Worm (Caenorhabditis elegans) whole organism, late embryonic: ENCODE results near the gene cct-5.

Experiments used
- C08G9.2 ChIP-seq: sonication (generic microtip); optimal IDR thresholded peaks from 2 replicates; lab custom pipeline; 2016; ENCODE audit warnings: mild to moderate bottlenecking, missing genetic modification characterization, moderate library complexity, missing compliant biosample characterization
- C38D4.7 ChIP-seq: fragments of 200-800 bp; sonication (Bioruptor generic); optimal IDR thresholded peaks from 2 replicates; lab custom pipeline; 2018; ENCODE audit warnings: mild to moderate bottlenecking, missing genetic modification characterization, moderate library complexity, missing compliant biosample characterization
- F13H6.1 ChIP-seq: sonication (generic microtip); optimal IDR thresholded peaks from 2 replicates; lab custom pipeline; 2016; ENCODE audit warnings: missing genetic modification characterization, missing compliant biosample characterization
- K02D7.2 ChIP-seq: sonication (generic microtip); optimal IDR thresholded peaks from 2 replicates; lab custom pipeline; 2017; ENCODE audit warnings: mild to moderate bottlenecking, missing genetic modification characterization, missing compliant biosample characterization
- K09A11.1 ChIP-seq: sonication (generic microtip); optimal IDR thresholded peaks from 2 replicates; lab custom pipeline; 2017; ENCODE audit warnings: antibody characterized with exemption, mild to moderate bottlenecking, missing genetic modification characterization, missing compliant biosample characterization; ENCODE audit not compliant: insufficient read depth
- T23F11.4 ChIP-seq: fragments of 200-800 bp; sonication (Bioruptor generic); optimal IDR thresholded peaks from 2 replicates; lab custom pipeline; 2018; ENCODE audit warnings: mild to moderate bottlenecking, missing genetic modification characterization, missing compliant biosample characterization
- ceh-19 ChIP-seq: fragments of 200-800 bp; sonication (Bioruptor generic); optimal IDR thresholded peaks from 2 replicates; lab custom pipeline; 2018; ENCODE audit warnings: mild to moderate bottlenecking, missing genetic modification characterization, missing compliant biosample characterization
- ceh-22 ChIP-seq: sonication (generic microtip); optimal IDR thresholded peaks from 2 replicates; lab custom pipeline; 2017; ENCODE audit warnings: missing biosample characterization, missing genetic modification characterization
- ceh-34 ChIP-seq: sonication (generic microtip); optimal IDR thresholded peaks from 2 replicates; lab custom pipeline; 2016; ENCODE audit warnings: mild to moderate bottlenecking, missing genetic modification characterization, missing compliant biosample characterization
- ceh-45 ChIP-seq: fragments of 200-800 bp; sonication (Bioruptor generic); IDR thresholded peaks from 2 replicates; pipeline ENCODE4 v1.3.6; 2022; ENCODE audit warnings: missing genetic modification reagents, missing genetic modification characterization, missing compliant biosample characterization
- ceh-6 ChIP-seq: fragments of 200-800 bp; sonication (Bioruptor generic); optimal IDR thresholded peaks from 2 replicates; lab custom pipeline; 2018; ENCODE audit warnings: mild to moderate bottlenecking, missing genetic modification characterization, missing compliant biosample characterization
- ceh-9 ChIP-seq: sonication (generic microtip); optimal IDR thresholded peaks from 2 replicates; lab custom pipeline; 2016; ENCODE audit warnings: mild to moderate bottlenecking, missing genetic modification characterization, inconsistent platforms, missing compliant biosample characterization
- che-1 ChIP-seq: sonication (generic microtip); optimal IDR thresholded peaks from 2 replicates; lab custom pipeline; 2016; ENCODE audit warnings: mild to moderate bottlenecking, missing genetic modification characterization, missing compliant biosample characterization
- dmd-4 ChIP-seq: sonication (generic microtip); optimal IDR thresholded peaks from 2 replicates; lab custom pipeline; 2016; ENCODE audit warnings: borderline replicate concordance, missing genetic modification characterization, missing compliant biosample characterization
- dve-1 ChIP-seq: sonication (generic microtip); optimal IDR thresholded peaks from 2 replicates; lab custom pipeline; 2017; ENCODE audit warnings: antibody characterized with exemption, mild to moderate bottlenecking, missing genetic modification characterization, missing compliant biosample characterization
- elt-4 ChIP-seq: sonication (generic microtip); optimal IDR thresholded peaks from 2 replicates; lab custom pipeline; 2016; ENCODE audit warnings: missing genetic modification characterization, missing compliant biosample characterization
- fax-1 ChIP-seq: sonication (generic microtip); optimal IDR thresholded peaks from 2 replicates; lab custom pipeline; 2016; ENCODE audit warnings: missing genotype, missing genetic modification characterization, missing compliant biosample characterization
- fkh-10 ChIP-seq: fragments of 150-350 bp; optimal IDR thresholded peaks from 2 replicates; lab custom pipeline; 2014; ENCODE audit warnings: missing biosample characterization, missing genetic modification reagents, missing genetic modification characterization
- hlh-13 ChIP-seq: fragments of 200-800 bp; sonication (Bioruptor generic); optimal IDR thresholded peaks from 2 replicates; lab custom pipeline; 2018; ENCODE audit warnings: mild to moderate bottlenecking, missing genetic modification characterization, missing compliant biosample characterization
- hlh-15 ChIP-seq: sonication (generic microtip); optimal IDR thresholded peaks from 2 replicates; lab custom pipeline; 2016; ENCODE audit warnings: missing genetic modification characterization, missing compliant biosample characterization
- hlh-6 ChIP-seq: sonication (generic microtip); optimal IDR thresholded peaks from 2 replicates; lab custom pipeline; 2016; ENCODE audit warnings: missing genotype, missing genetic modification characterization, missing compliant biosample characterization
- hlh-8 ChIP-seq: sonication (generic microtip); optimal IDR thresholded peaks from 2 replicates; lab custom pipeline; 2016; ENCODE audit warnings: missing genotype, missing genetic modification characterization, missing compliant biosample characterization
- lin-11 ChIP-seq: fragments of 200-800 bp; sonication (Bioruptor generic); optimal IDR thresholded peaks from 2 replicates; lab custom pipeline; 2018; ENCODE audit warnings: mild to moderate bottlenecking, missing genetic modification characterization, missing compliant biosample characterization
- madf-2 ChIP-seq: sonication (generic microtip); optimal IDR thresholded peaks from 2 replicates; lab custom pipeline; 2017; ENCODE audit warnings: missing genetic modification characterization, missing compliant biosample characterization
- nhr-11 ChIP-seq: fragments of 150-350 bp; optimal IDR thresholded peaks from 2 replicates; lab custom pipeline; 2014; ENCODE audit warnings: missing biosample characterization, missing genetic modification characterization
- npax-4 ChIP-seq: sonication (generic microtip); optimal IDR thresholded peaks from 2 replicates; lab custom pipeline; 2016; ENCODE audit warnings: missing genetic modification characterization, missing compliant biosample characterization
- odd-2 ChIP-seq: sonication (generic microtip); optimal IDR thresholded peaks from 2 replicates; lab custom pipeline; 2017; ENCODE audit warnings: antibody characterized with exemption, mild to moderate bottlenecking, missing genetic modification characterization, missing compliant biosample characterization
- pag-3 ChIP-seq: sonication (generic microtip); optimal IDR thresholded peaks from 2 replicates; lab custom pipeline; 2016; ENCODE audit warnings: missing compliant biosample characterization, missing genetic modification characterization, borderline replicate concordance
- pat-9 ChIP-seq: fragments of 200-800 bp; sonication (Bioruptor generic); optimal IDR thresholded peaks from 2 replicates; lab custom pipeline; 2018; ENCODE audit warnings: mild to moderate bottlenecking, missing genetic modification characterization, moderate library complexity, missing compliant biosample characterization
- pha-2 ChIP-seq: sonication (generic microtip); optimal IDR thresholded peaks from 2 replicates; lab custom pipeline; 2017; ENCODE audit warnings: mild to moderate bottlenecking, missing genetic modification characterization, missing compliant biosample characterization
- pha-4 ChIP-seq: fragments of 150-350 bp; optimal IDR thresholded peaks from 2 replicates; lab custom pipeline; 2018; ENCODE audit warnings: missing biosample characterization, missing genetic modification reagents, missing genetic modification characterization
- pros-1 ChIP-seq: fragments of 150-350 bp; optimal IDR thresholded peaks from 2 replicates; lab custom pipeline; 2014; ENCODE audit warnings: missing biosample characterization, missing genetic modification reagents, missing genetic modification characterization
- ref-2 ChIP-seq: sonication (generic microtip); optimal IDR thresholded peaks from 2 replicates; lab custom pipeline; 2016; ENCODE audit warnings: missing genetic modification characterization, missing compliant biosample characterization
- sdc-2 ChIP-seq: sonication (generic microtip); optimal IDR thresholded peaks from 2 replicates; lab custom pipeline; 2016; ENCODE audit warnings: missing genotype, missing genetic modification characterization, missing compliant biosample characterization
- sox-4 ChIP-seq: sonication (generic microtip); optimal IDR thresholded peaks from 2 replicates; lab custom pipeline; 2017; ENCODE audit warnings: mild to moderate bottlenecking, missing genetic modification characterization, inconsistent platforms, missing compliant biosample characterization
- syd-9 ChIP-seq: sonication (generic microtip); optimal IDR thresholded peaks from 2 replicates; lab custom pipeline; 2016; ENCODE audit warnings: mild to moderate bottlenecking, missing genetic modification characterization, moderate library complexity, missing compliant biosample characterization
- unc-3 ChIP-seq, 2 experiments: fragments of 200-800 bp in 1 of 2; sonication (Bioruptor generic) in 1 of 2; sonication (generic microtip) in 1 of 2; conservative IDR thresholded peaks in 1 of 2; optimal IDR thresholded peaks in 1 of 2; 2 replicates each; pipeline versions ENCODE4 v1.3.6 to Lab custom; 2016 to 2022; ENCODE audit warnings: missing compliant biosample characterization in 2 of 2, missing genetic modification characterization in 2 of 2, missing genetic modification reagents in 1 of 2
- unc-42 ChIP-seq: sonication (generic microtip); optimal IDR thresholded peaks from 2 replicates; lab custom pipeline; 2016; ENCODE audit warnings: missing genotype, missing genetic modification characterization, missing compliant biosample characterization
- unc-55 ChIP-seq: sonication (generic microtip); optimal IDR thresholded peaks from 2 replicates; lab custom pipeline; 2017; ENCODE audit warnings: missing biosample characterization, missing genetic modification reagents, missing genetic modification characterization
- unc-86 ChIP-seq: sonication (generic microtip); optimal IDR thresholded peaks from 2 replicates; lab custom pipeline; 2016; ENCODE audit warnings: missing genetic modification characterization, missing compliant biosample characterization
- zip-5 ChIP-seq: sonication (generic microtip); optimal IDR thresholded peaks from 2 replicates; lab custom pipeline; 2016; ENCODE audit warnings: missing genetic modification characterization, missing compliant biosample characterization

The cct-5 gene

ce11 chrIII:4475428-4475968 is 32.4 kb downstream of the cct-5 start, which contains the start of gene rps-1 (continued):
- TF ChIP-seq pat-9 (tag; lab: Kevin White, UChicago) (peak; percentile 59), lin-11 (tag; lab: Kevin White, UChicago) (no peak), T23F11.4 (GFP tag; lab: Kevin White, UChicago) (peak; percentile 52), unc-42 (tag; lab: Kevin White, UChicago) (peak; percentile 92), elt-4 (tag; lab: Kevin White, UChicago) (no peak), F13H6.1 (tag; lab: Kevin White, UChicago) (peak; percentile 72), npax-4 (no peak), ceh-6 (GFP tag; lab: Kevin White, UChicago) (no peak), sox-4 (tag; lab: Kevin White, UChicago) (peak; percentile 57), pha-2 (tag; lab: Kevin White, UChicago) (no peak), ceh-22 (tag; lab: Kevin White, UChicago) (peak; percentile 79), ceh-34 (peak; percentile 97), K09A11.1 (tag; lab: Kevin White, UChicago) (peak; percentile 79), dmd-4 (no peak), dve-1 (tag; lab: Kevin White, UChicago) (peak; percentile 78), sdc-2 (tag; lab: Kevin White, UChicago) (peak; percentile 49), pag-3 (tag; lab: Kevin White, UChicago) (no peak), unc-3 (GFP tag; conservative IDR thresholded peaks at IDR 0.05; lab: Robert Waterston, UW) (peak; percentile 62; the same call in 1 of the 2 replicates), unc-3 (tag; optimal IDR thresholded peaks at IDR 0.05; lab: Kevin White, UChicago) (peak; percentile 50), hlh-8 (tag; lab: Kevin White, UChicago) (peak; percentile 62), C08G9.2 (tag; lab: Kevin White, UChicago) (peak; percentile 73), C38D4.7 (GFP tag; lab: Kevin White, UChicago) (no peak), unc-86 (tag; lab: Kevin White, UChicago) (peak; percentile 90), zip-5 (tag; lab: Kevin White, UChicago) (peak; percentile 6), pha-4 (tag; lab: Kevin White, UChicago) (no peak), syd-9 (tag; lab: Kevin White, UChicago) (peak; percentile 79), fkh-10 (GFP tag; lab: Kevin White, UChicago) (no peak), hlh-15 (tag; lab: Kevin White, UChicago) (no peak), ref-2 (peak; percentile 96), K02D7.2 (peak; percentile 14), hlh-6 (tag; lab: Kevin White, UChicago) (no peak), madf-2 (tag; lab: Kevin White, UChicago) (peak; percentile 78), odd-2 (tag; lab: Kevin White, UChicago) (no peak), ceh-19 (GFP tag; lab: Kevin White, UChicago) (no peak), che-1 (tag; lab: Kevin White, UChicago) (peak; percentile 7), unc-55 (GFP tag; lab: Kevin White, UChicago) (peak; percentile 79), ceh-9 (tag; lab: Kevin White, UChicago) (no peak), ceh-45 (GFP tag; lab: Robert Waterston, UW) (peak; percentile 45; the same call in 1 of the 2 replicates), nhr-11 (tag; lab: Kevin White, UChicago) (no peak), fax-1 (peak; percentile 44), hlh-13 (GFP tag; lab: Kevin White, UChicago) (no peak), pros-1 (tag; lab: Kevin White, UChicago) (peak; percentile 79)
